Worm (Caenorhabditis elegans) whole organism, L4 larva: Measurements from ENCODE around the gene F55D10.4.

ENCODE experiments used
- D1046.2 ChIP-seq: fragments of 200-800 bp; sonication (Bioruptor generic); IDR thresholded peaks from 2 replicates; pipeline ENCODE4 v1.3.6; 2022; ENCODE audit warnings: missing genetic modification characterization, missing compliant biosample characterization
- F44E2.7 ChIP-seq: fragments of 200-800 bp; sonication (Bioruptor generic); IDR thresholded peaks from 2 replicates; pipeline ENCODE4 v2.1.2; 2022; ENCODE audit warnings: missing genetic modification characterization, missing compliant biosample characterization
- Y105C5A.15 ChIP-seq: fragments of 200-800 bp; sonication (Bioruptor generic); IDR thresholded peaks from 2 replicates; pipeline ENCODE4 v1.3.6; 2022; ENCODE audit warnings: missing genetic modification characterization, missing compliant biosample characterization
- Y48G9A.11 ChIP-seq: fragments of 200-800 bp; sonication (Bioruptor generic); IDR thresholded peaks from 2 replicates; pipeline ENCODE4 v1.3.6; 2022; ENCODE audit warnings: missing genetic modification reagents, missing genetic modification characterization, missing compliant biosample characterization
- Y75B8A.6 ChIP-seq: fragments of 200-800 bp; sonication (Bioruptor generic); IDR thresholded peaks from 2 replicates; pipeline ENCODE4 v1.3.6; 2022; ENCODE audit warnings: missing genetic modification reagents, missing genetic modification characterization, missing compliant biosample characterization
- ZK337.2 ChIP-seq: fragments of 200-800 bp; sonication (Bioruptor generic); IDR thresholded peaks from 2 replicates; pipeline ENCODE4 v1.3.6; 2022; ENCODE audit warnings: missing genetic modification reagents, missing genetic modification characterization, missing compliant biosample characterization
- aha-1 ChIP-seq: fragments of 150-350 bp; peaks from one replicate; lab custom pipeline; 2014; ENCODE audit warnings: missing biosample characterization, missing genetic modification characterization
- ceh-20 ChIP-seq: fragments of 200-800 bp; sonication (Bioruptor generic); IDR thresholded peaks from 2 replicates; pipeline ENCODE4 v1.3.6; 2022; ENCODE audit warnings: missing genetic modification reagents, missing genetic modification characterization, missing compliant biosample characterization
- ceh-44 ChIP-seq: fragments of 200-800 bp; sonication (Bioruptor generic); IDR thresholded peaks from 2 replicates; pipeline ENCODE4 v1.3.6; 2022; ENCODE audit warnings: missing genetic modification reagents, missing genetic modification characterization, missing compliant biosample characterization
- ces-1 ChIP-seq: fragments of 150-350 bp; sonication (generic microtip); optimal IDR thresholded peaks from 4 replicates; lab custom pipeline; 2014; ENCODE audit warnings: missing biosample characterization, missing genetic modification reagents, missing genetic modification characterization
- cey-2 ChIP-seq: sonication (generic microtip); optimal IDR thresholded peaks from 3 replicates; lab custom pipeline; 2017; ENCODE audit warnings: missing genetic modification characterization, mild to moderate bottlenecking, missing compliant biosample characterization, antibody characterized with exemption, borderline replicate concordance; ENCODE audit not compliant: insufficient read depth
- daf-16 ChIP-seq, 3 experiments: sonication (generic microtip); optimal IDR thresholded peaks; 2 replicates each; lab custom pipeline; 2016 to 2017; ENCODE audit warnings: missing genetic modification characterization in 3 of 3, missing genetic modification reagents in 3 of 3, mild to moderate bottlenecking in 2 of 3, missing compliant biosample characterization in 2 of 3, missing biosample characterization in 1 of 3, moderate library complexity in 1 of 3
- dmd-6 ChIP-seq: fragments of 200-800 bp; sonication (Bioruptor generic); IDR thresholded peaks from 2 replicates; pipeline ENCODE4 v1.3.6; 2022; ENCODE audit warnings: missing genetic modification reagents, missing genetic modification characterization, missing compliant biosample characterization
- dmd-9 ChIP-seq: fragments of 200-800 bp; sonication (Bioruptor generic); IDR thresholded peaks from 2 replicates; pipeline ENCODE4 v1.3.6; 2022; ENCODE audit warnings: missing genetic modification reagents, missing genetic modification characterization, missing compliant biosample characterization
- duxl-1 ChIP-seq: sonication (generic microtip); optimal IDR thresholded peaks from 2 replicates; lab custom pipeline; 2016; ENCODE audit warnings: mild to moderate bottlenecking, missing genetic modification characterization, moderate library complexity, missing compliant biosample characterization; ENCODE audit not compliant: poor library complexity
- egl-43 ChIP-seq: fragments of 200-800 bp; sonication (Bioruptor generic); IDR thresholded peaks from 2 replicates; pipeline ENCODE4 v1.3.6; 2022; ENCODE audit warnings: missing genetic modification reagents, missing genetic modification characterization, missing compliant biosample characterization
- hlh-11 ChIP-seq: fragments of 200-800 bp; sonication (Bioruptor generic); optimal IDR thresholded peaks from 2 replicates; lab custom pipeline; 2018; ENCODE audit warnings: mild to moderate bottlenecking, missing genetic modification characterization, missing compliant biosample characterization
- hlh-30 ChIP-seq: sonication (generic microtip); optimal IDR thresholded peaks from 2 replicates; lab custom pipeline; 2017; ENCODE audit warnings: antibody characterized with exemption, mild to moderate bottlenecking, missing genetic modification characterization, missing compliant biosample characterization; ENCODE audit not compliant: insufficient read depth
- hmg-1.1 ChIP-seq: fragments of 200-800 bp; sonication (Bioruptor generic); IDR thresholded peaks from 2 replicates; pipeline ENCODE4 v1.3.6; 2022; ENCODE audit warnings: missing genetic modification reagents, missing genetic modification characterization, missing compliant biosample characterization
- lim-7 ChIP-seq: fragments of 200-800 bp; sonication (Bioruptor generic); IDR thresholded peaks from 2 replicates; pipeline ENCODE4 v1.3.6; 2022; ENCODE audit warnings: missing genetic modification characterization, missing compliant biosample characterization
- lin-1 ChIP-seq: fragments of 200-800 bp; sonication (Bioruptor generic); IDR thresholded peaks from 2 replicates; pipeline ENCODE4 v1.3.6; 2022; ENCODE audit warnings: missing genetic modification reagents, missing genetic modification characterization, missing compliant biosample characterization
- lin-13 ChIP-seq: fragments of 150-350 bp; optimal IDR thresholded peaks from 2 replicates; lab custom pipeline; 2014; ENCODE audit warnings: missing biosample characterization, missing genetic modification reagents, missing genetic modification characterization
- lin-15B ChIP-seq: fragments of 150-350 bp; sonication (generic microtip); optimal IDR thresholded peaks from 3 replicates; lab custom pipeline; 2014; ENCODE audit warnings: missing biosample characterization, missing genetic modification characterization
- lin-38 ChIP-seq: fragments of 200-800 bp; sonication (Bioruptor generic); IDR thresholded peaks from 2 replicates; pipeline ENCODE4 v1.3.6; 2022; ENCODE audit warnings: missing genetic modification reagents, missing genetic modification characterization, missing compliant biosample characterization
- lir-3 ChIP-seq: sonication (generic microtip); optimal IDR thresholded peaks from 2 replicates; lab custom pipeline; 2016; ENCODE audit warnings: mild to moderate bottlenecking, missing genetic modification characterization, missing compliant biosample characterization
- madf-5 ChIP-seq, 2 experiments: fragments of 200-800 bp; sonication (Bioruptor generic); IDR thresholded peaks; 2 replicates each; pipeline ENCODE4 v1.3.6; 2022; ENCODE audit warnings: missing compliant biosample characterization in 2 of 2, missing genetic modification characterization in 2 of 2
- madf-9 ChIP-seq: fragments of 200-800 bp; sonication (Bioruptor generic); conservative IDR thresholded peaks from 2 replicates; pipeline ENCODE4 v1.3.6; 2022; ENCODE audit warnings: missing genetic modification reagents, missing genetic modification characterization, missing compliant biosample characterization
- mdl-1 ChIP-seq, 2 experiments: fragments of 150-350 bp in 1 of 2; sonication (generic microtip) in 1 of 2; optimal IDR thresholded peaks; 2 replicates each; lab custom pipeline; 2014 to 2017; ENCODE audit warnings: missing biosample characterization in 2 of 2, missing genetic modification characterization in 2 of 2
- mep-1 ChIP-seq: fragments of 150-350 bp; sonication (generic microtip); optimal IDR thresholded peaks from 3 replicates; lab custom pipeline; 2014; ENCODE audit warnings: missing biosample characterization, missing genetic modification characterization
- mxl-3 ChIP-seq: fragments of 200-800 bp; sonication (Bioruptor generic); optimal IDR thresholded peaks from 2 replicates; lab custom pipeline; 2018; ENCODE audit warnings: mild to moderate bottlenecking, missing genetic modification characterization, missing compliant biosample characterization
- nhr-10 ChIP-seq: fragments of 150-350 bp; optimal IDR thresholded peaks from 2 replicates; lab custom pipeline; 2014; ENCODE audit warnings: missing biosample characterization, missing genetic modification characterization
- nhr-11 ChIP-seq: fragments of 150-350 bp; optimal IDR thresholded peaks from 2 replicates; lab custom pipeline; 2014; ENCODE audit warnings: missing biosample characterization, missing genetic modification characterization
- nhr-237 ChIP-seq: sonication (generic microtip); optimal IDR thresholded peaks from 2 replicates; lab custom pipeline; 2017; ENCODE audit warnings: missing biosample characterization, missing genetic modification characterization
- nhr-25 ChIP-seq: sonication (generic microtip); optimal IDR thresholded peaks from 2 replicates; lab custom pipeline; 2017; ENCODE audit warnings: missing genetic modification characterization, mild to moderate bottlenecking, missing compliant biosample characterization, antibody characterized with exemption, moderate library complexity, borderline replicate concordance; ENCODE audit not compliant: insufficient read depth
- nhr-41 ChIP-seq: fragments of 200-800 bp; sonication (Bioruptor generic); IDR thresholded peaks from 2 replicates; pipeline ENCODE4 v1.3.6; 2022; ENCODE audit warnings: missing genetic modification reagents, missing genetic modification characterization, missing compliant biosample characterization
- nhr-42 ChIP-seq: fragments of 200-800 bp; sonication (Bioruptor generic); IDR thresholded peaks from 2 replicates; pipeline ENCODE4 v1.3.6; 2022; ENCODE audit warnings: missing genetic modification characterization, missing compliant biosample characterization
- nhr-48 ChIP-seq: sonication (generic microtip); optimal IDR thresholded peaks from 2 replicates; lab custom pipeline; 2016; ENCODE audit warnings: mild to moderate bottlenecking, missing genetic modification characterization, missing compliant biosample characterization
- nhr-76 ChIP-seq: fragments of 150-350 bp; optimal IDR thresholded peaks from 2 replicates; lab custom pipeline; 2014; ENCODE audit warnings: missing biosample characterization, missing genetic modification characterization
- rbr-2 ChIP-seq: sonication (generic microtip); optimal IDR thresholded peaks from 2 replicates; lab custom pipeline; 2016; ENCODE audit warnings: missing genotype, missing genetic modification characterization, missing compliant biosample characterization
- set-16 ChIP-seq: fragments of 200-800 bp; sonication (Bioruptor generic); IDR thresholded peaks from 2 replicates; pipeline ENCODE4 v1.3.6; 2022; ENCODE audit warnings: missing genetic modification reagents, missing genetic modification characterization, missing compliant biosample characterization
- skn-1 ChIP-seq: fragments of 150-350 bp; optimal IDR thresholded peaks from 2 replicates; lab custom pipeline; 2014; ENCODE audit warnings: missing biosample characterization, missing genetic modification characterization
- tag-97 ChIP-seq: fragments of 200-800 bp; sonication (Bioruptor generic); IDR thresholded peaks from 2 replicates; pipeline ENCODE4 v1.3.6; 2022; ENCODE audit warnings: missing genetic modification characterization, missing compliant biosample characterization
- unc-130 ChIP-seq: sonication (generic microtip); optimal IDR thresholded peaks from 2 replicates; lab custom pipeline; 2016; ENCODE audit warnings: missing genetic modification reagents, missing genetic modification characterization, missing compliant biosample characterization
- unc-62 ChIP-seq, 3 experiments: fragments of 150-350 bp in 1 of 3; sonication (generic microtip); optimal IDR thresholded peaks in 2 of 3; peaks in 1 of 3; 1 replicate in 1 of 3; 2 replicates in 2 of 3; lab custom pipeline; 2014 to 2017; ENCODE audit warnings: missing biosample characterization in 3 of 3, missing genetic modification characterization in 3 of 3, missing genetic modification reagents in 3 of 3, missing genotype in 1 of 3
- zfp-3 ChIP-seq: fragments of 200-800 bp; sonication (Bioruptor generic); conservative IDR thresholded peaks from 2 replicates; pipeline ENCODE4 v1.3.6; 2022; ENCODE audit warnings: missing genetic modification reagents, missing genetic modification characterization, missing compliant biosample characterization
- ztf-7 ChIP-seq: fragments of 150-350 bp; optimal IDR thresholded peaks from 2 replicates; lab custom pipeline; 2014; ENCODE audit warnings: missing biosample characterization, missing genetic modification characterization

The F55D10.4 gene

ce11 chrX:4711698-4712329 is 8.6 kb downstream of the F55D10.4 start, which contains the start of the genes dnj-14 and glit-1 (continued):
- TF ChIP-seq lim-7 (0 out of 2 replicates have a peak, but pooled peaks have one; percentile 11), madf-9 (GFP tag; lab: Robert Waterston, UW) (peak; percentile 72), ztf-7 (tag; lab: Kevin White, UChicago) (peak; percentile 67), D1046.2 (GFP tag; lab: Robert Waterston, UW) (peak; percentile 99), lin-15B (peak; percentile 18), nhr-42 (peak; percentile 85), ceh-44 (no peak)

- TF ChIP-seq Y48G9A.11 (GFP tag; lab: Robert Waterston, UW) = no peak
- no peak for TF ChIP-seq zfp-3
- no peak for TF ChIP-seq set-16 (GFP tag; lab: Robert Waterston, UW)
- no peak for TF ChIP-seq nhr-42
- peak; percentile 84 for TF ChIP-seq hlh-11 (tag; lab: Kevin White, UChicago)
- no peak for TF ChIP-seq nhr-10 (tag; lab: Kevin White, UChicago)
- no peak for TF ChIP-seq D1046.2 (GFP tag; lab: Robert Waterston, UW)
- TF ChIP-seq hlh-30 = peak; percentile 43
- 0 out of 2 replicates have a peak, but pooled peaks have one; percentile 32 for TF ChIP-seq ceh-20 (GFP tag; lab: Robert Waterston, UW)
- peak; percentile 83 for TF ChIP-seq dmd-6 (GFP tag; lab: Robert Waterston, UW)
- no peak for TF ChIP-seq tag-97 (GFP tag; lab: Robert Waterston, UW)
- TF ChIP-seq ces-1 (GFP tag; lab: Kevin White, UChicago) = no peak
- TF ChIP-seq egl-43 (GFP tag; lab: Robert Waterston, UW) = peak; percentile 62; the same call in 1 of the 2 replicates
- TF ChIP-seq mxl-3 (GFP tag; lab: Kevin White, UChicago) = peak; percentile 58
- no peak for TF ChIP-seq F44E2.7 (GFP tag; lab: Robert Waterston, UW)
- TF ChIP-seq lin-13 = peak; percentile 6
- TF ChIP-seq lin-38 (GFP tag; lab: Robert Waterston, UW) = 0 out of 2 replicates have a peak, but pooled peaks have one; percentile 14
- TF ChIP-seq mep-1 (tag; lab: Kevin White, UChicago) = peak; percentile 67
- TF ChIP-seq nhr-25 = no peak
- no peak for TF ChIP-seq nhr-41 (GFP tag; lab: Robert Waterston, UW)
- peak; percentile 69 for TF ChIP-seq aha-1 (tag; lab: Kevin White, UChicago)
- peak in 1 of 2 experiments; percentile 1 for TF ChIP-seq mdl-1 (tag; optimal IDR thresholded peaks at IDR 0.05; lab: Kevin White, UChicago)
- no peak for TF ChIP-seq lir-3 (tag; lab: Kevin White, UChicago)
- TF ChIP-seq Y75B8A.6 = no peak
- TF ChIP-seq nhr-237 (tag; lab: Kevin White, UChicago) = no peak
- no peak for TF ChIP-seq daf-16 (GFP tag; optimal IDR thresholded peaks at IDR 0.05; lab: Kevin White, UChicago)
- TF ChIP-seq daf-16 (tag; optimal IDR thresholded peaks at IDR 0.05; lab: Kevin White, UChicago) = peak; percentile 64
- no peak for TF ChIP-seq lin-1 (GFP tag; lab: Robert Waterston, UW)
- 0 out of 2 replicates have a peak, but pooled peaks have one; percentile 35 for TF ChIP-seq hmg-1.1 (GFP tag; lab: Robert Waterston, UW)
- no peak for TF ChIP-seq unc-130 (GFP tag; lab: Kevin White, UChicago)
- TF ChIP-seq rbr-2 = peak; percentile 24
- no peak for TF ChIP-seq duxl-1
- no peak for TF ChIP-seq nhr-11
- TF ChIP-seq Y105C5A.15 (GFP tag; lab: Robert Waterston, UW) = no peak
- no peak for TF ChIP-seq cey-2 (tag; lab: Kevin White, UChicago)
- TF ChIP-seq nhr-48 (tag; lab: Kevin White, UChicago) = no peak
- no peak for TF ChIP-seq madf-5 (GFP tag; IDR thresholded peaks at IDR 0.05; lab: Robert Waterston, UW)
- TF ChIP-seq unc-62 (GFP tag; optimal IDR thresholded peaks at IDR 0.05 in 1 of 2; lab: Kevin White, UChicago) = no peak
- TF ChIP-seq unc-62 (tag; optimal IDR thresholded peaks at IDR 0.05; lab: Kevin White, UChicago) = no peak
- no peak for TF ChIP-seq skn-1 (tag; lab: Kevin White, UChicago)
- no peak for TF ChIP-seq ZK337.2
- TF ChIP-seq nhr-76 = no peak
- TF ChIP-seq dmd-9 = no peak
Observed at ce11 chrX:4706755-4707226, 13.7 kb downstream of the F55D10.4 start, which contains the start of gene dhhc-10. Gene dhhc-10 (plus strand): TSS chrX:4707176.
